Worm (Caenorhabditis elegans): ENCODE measurements around the gene cnc-11.

- TF ChIP-seq ets-7 (tag; optimal IDR thresholded peaks at IDR 0.05), result no peak
- TF ChIP-seq scrt-1 (GFP tag; IDR thresholded peaks at IDR 0.05), result no peak
- TF ChIP-seq hnd-1 (tag; optimal IDR thresholded peaks at IDR 0.05), result no peak
- no peak for TF ChIP-seq ama-1 (optimal IDR thresholded peaks at IDR 0.05)
- no peak for TF ChIP-seq hmbx-1 (tag; optimal IDR thresholded peaks at IDR 0.05)
- TF ChIP-seq flt-1 (GFP tag; IDR thresholded peaks at IDR 0.05), result no peak
Measured at ce11 chrV:1447079-1447478, 4.9 kb downstream of the cnc-11 start, which contains the start of gene cnc-4.
